Worm (Caenorhabditis elegans) whole organism, late embryonic: ENCODE measurements around the gene lips-13.

Source experiments
- C38D4.7 ChIP-seq: fragments of 200-800 bp; sonication (Bioruptor generic); optimal IDR thresholded peaks from 2 replicates; lab custom pipeline; 2018; ENCODE audit warnings: mild to moderate bottlenecking, missing genetic modification characterization, moderate library complexity, missing compliant biosample characterization
- K02D7.2 ChIP-seq: sonication (generic microtip); optimal IDR thresholded peaks from 2 replicates; lab custom pipeline; 2017; ENCODE audit warnings: mild to moderate bottlenecking, missing genetic modification characterization, missing compliant biosample characterization
- K09A11.1 ChIP-seq: sonication (generic microtip); optimal IDR thresholded peaks from 2 replicates; lab custom pipeline; 2017; ENCODE audit warnings: antibody characterized with exemption, mild to moderate bottlenecking, missing genetic modification characterization, missing compliant biosample characterization; ENCODE audit not compliant: insufficient read depth
- T23F11.4 ChIP-seq: fragments of 200-800 bp; sonication (Bioruptor generic); optimal IDR thresholded peaks from 2 replicates; lab custom pipeline; 2018; ENCODE audit warnings: mild to moderate bottlenecking, missing genetic modification characterization, missing compliant biosample characterization
- ahr-1 ChIP-seq: sonication (generic microtip); optimal IDR thresholded peaks from 2 replicates; lab custom pipeline; 2016; ENCODE audit warnings: missing genetic modification characterization, missing compliant biosample characterization
- ama-1 ChIP-seq: fragments of 150-350 bp; optimal IDR thresholded peaks from 2 replicates; lab custom pipeline; 2014
- ceh-18 ChIP-seq: sonication (generic microtip); optimal IDR thresholded peaks from 2 replicates; lab custom pipeline; 2016; ENCODE audit warnings: missing genetic modification characterization, missing compliant biosample characterization
- ceh-19 ChIP-seq: fragments of 200-800 bp; sonication (Bioruptor generic); optimal IDR thresholded peaks from 2 replicates; lab custom pipeline; 2018; ENCODE audit warnings: mild to moderate bottlenecking, missing genetic modification characterization, missing compliant biosample characterization
- ceh-22 ChIP-seq: sonication (generic microtip); optimal IDR thresholded peaks from 2 replicates; lab custom pipeline; 2017; ENCODE audit warnings: missing biosample characterization, missing genetic modification characterization
- ceh-24 ChIP-seq: sonication (generic microtip); optimal IDR thresholded peaks from 2 replicates; lab custom pipeline; 2016; ENCODE audit warnings: mild to moderate bottlenecking, missing genetic modification characterization, missing compliant biosample characterization
- ceh-31 ChIP-seq: sonication (generic microtip); optimal IDR thresholded peaks from 2 replicates; lab custom pipeline; 2016; ENCODE audit warnings: missing genetic modification characterization, missing compliant biosample characterization
- ceh-34 ChIP-seq: sonication (generic microtip); optimal IDR thresholded peaks from 2 replicates; lab custom pipeline; 2016; ENCODE audit warnings: mild to moderate bottlenecking, missing genetic modification characterization, missing compliant biosample characterization
- ceh-45 ChIP-seq: fragments of 200-800 bp; sonication (Bioruptor generic); IDR thresholded peaks from 2 replicates; pipeline ENCODE4 v1.3.6; 2022; ENCODE audit warnings: missing genetic modification reagents, missing genetic modification characterization, missing compliant biosample characterization
- ceh-48 ChIP-seq: sonication (generic microtip); optimal IDR thresholded peaks from 2 replicates; lab custom pipeline; 2016; ENCODE audit warnings: missing genetic modification characterization, inconsistent platforms, missing compliant biosample characterization
- ceh-6 ChIP-seq: fragments of 200-800 bp; sonication (Bioruptor generic); optimal IDR thresholded peaks from 2 replicates; lab custom pipeline; 2018; ENCODE audit warnings: mild to moderate bottlenecking, missing genetic modification characterization, missing compliant biosample characterization
- ceh-9 ChIP-seq: sonication (generic microtip); optimal IDR thresholded peaks from 2 replicates; lab custom pipeline; 2016; ENCODE audit warnings: mild to moderate bottlenecking, missing genetic modification characterization, inconsistent platforms, missing compliant biosample characterization
- dmd-4 ChIP-seq: sonication (generic microtip); optimal IDR thresholded peaks from 2 replicates; lab custom pipeline; 2016; ENCODE audit warnings: borderline replicate concordance, missing genetic modification characterization, missing compliant biosample characterization
- dve-1 ChIP-seq: sonication (generic microtip); optimal IDR thresholded peaks from 2 replicates; lab custom pipeline; 2017; ENCODE audit warnings: antibody characterized with exemption, mild to moderate bottlenecking, missing genetic modification characterization, missing compliant biosample characterization
- elt-2 ChIP-seq: sonication (generic microtip); optimal IDR thresholded peaks from 2 replicates; lab custom pipeline; 2016; ENCODE audit warnings: missing genetic modification reagents, missing genetic modification characterization, missing compliant biosample characterization
- ets-4 ChIP-seq: sonication (generic microtip); optimal IDR thresholded peaks from 2 replicates; lab custom pipeline; 2016; ENCODE audit warnings: missing genetic modification characterization, missing compliant biosample characterization
- eyg-1 ChIP-seq: sonication (generic microtip); optimal IDR thresholded peaks from 2 replicates; lab custom pipeline; 2016; ENCODE audit warnings: missing genotype, missing genetic modification characterization, missing compliant biosample characterization
- fax-1 ChIP-seq: sonication (generic microtip); optimal IDR thresholded peaks from 2 replicates; lab custom pipeline; 2016; ENCODE audit warnings: missing genotype, missing genetic modification characterization, missing compliant biosample characterization
- gmeb-2 ChIP-seq: sonication (generic microtip); optimal IDR thresholded peaks from 2 replicates; lab custom pipeline; 2016; ENCODE audit warnings: missing genetic modification characterization, inconsistent platforms, missing compliant biosample characterization
- hlh-8 ChIP-seq: sonication (generic microtip); optimal IDR thresholded peaks from 2 replicates; lab custom pipeline; 2016; ENCODE audit warnings: missing genotype, missing genetic modification characterization, missing compliant biosample characterization
- lim-6 ChIP-seq: sonication (generic microtip); optimal IDR thresholded peaks from 2 replicates; lab custom pipeline; 2016; ENCODE audit warnings: missing genetic modification characterization, missing compliant biosample characterization
- lin-11 ChIP-seq: fragments of 200-800 bp; sonication (Bioruptor generic); optimal IDR thresholded peaks from 2 replicates; lab custom pipeline; 2018; ENCODE audit warnings: mild to moderate bottlenecking, missing genetic modification characterization, missing compliant biosample characterization
- madf-2 ChIP-seq: sonication (generic microtip); optimal IDR thresholded peaks from 2 replicates; lab custom pipeline; 2017; ENCODE audit warnings: missing genetic modification characterization, missing compliant biosample characterization
- mec-3 ChIP-seq: sonication (generic microtip); optimal IDR thresholded peaks from 2 replicates; lab custom pipeline; 2016; ENCODE audit warnings: borderline replicate concordance, missing genetic modification characterization, missing compliant biosample characterization
- nfya-1 ChIP-seq: sonication (generic microtip); optimal IDR thresholded peaks from 2 replicates; lab custom pipeline; 2017; ENCODE audit warnings: missing genetic modification characterization, mild to moderate bottlenecking, missing compliant biosample characterization, antibody characterized with exemption, moderate library complexity
- nhr-11 ChIP-seq: fragments of 150-350 bp; optimal IDR thresholded peaks from 2 replicates; lab custom pipeline; 2014; ENCODE audit warnings: missing biosample characterization, missing genetic modification characterization
- pag-3 ChIP-seq: sonication (generic microtip); optimal IDR thresholded peaks from 2 replicates; lab custom pipeline; 2016; ENCODE audit warnings: missing compliant biosample characterization, missing genetic modification characterization, borderline replicate concordance
- pat-9 ChIP-seq: fragments of 200-800 bp; sonication (Bioruptor generic); optimal IDR thresholded peaks from 2 replicates; lab custom pipeline; 2018; ENCODE audit warnings: mild to moderate bottlenecking, missing genetic modification characterization, moderate library complexity, missing compliant biosample characterization
- pax-1 ChIP-seq: fragments of 150-350 bp; optimal IDR thresholded peaks from 2 replicates; lab custom pipeline; 2014; ENCODE audit warnings: missing biosample characterization, missing genetic modification characterization
- pha-2 ChIP-seq: sonication (generic microtip); optimal IDR thresholded peaks from 2 replicates; lab custom pipeline; 2017; ENCODE audit warnings: mild to moderate bottlenecking, missing genetic modification characterization, missing compliant biosample characterization
- pqm-1 ChIP-seq: sonication (generic microtip); optimal IDR thresholded peaks from 2 replicates; lab custom pipeline; 2016; ENCODE audit warnings: missing genetic modification characterization, missing compliant biosample characterization
- pros-1 ChIP-seq: fragments of 150-350 bp; optimal IDR thresholded peaks from 2 replicates; lab custom pipeline; 2014; ENCODE audit warnings: missing biosample characterization, missing genetic modification reagents, missing genetic modification characterization
- ref-2 ChIP-seq: sonication (generic microtip); optimal IDR thresholded peaks from 2 replicates; lab custom pipeline; 2016; ENCODE audit warnings: missing genetic modification characterization, missing compliant biosample characterization
- rnt-1 ChIP-seq: sonication (generic microtip); optimal IDR thresholded peaks from 2 replicates; lab custom pipeline; 2016; ENCODE audit warnings: missing genetic modification characterization, missing compliant biosample characterization
- sox-2 ChIP-seq: fragments of 200-800 bp; sonication (Bioruptor generic); IDR thresholded peaks from 2 replicates; pipeline ENCODE4 v1.3.6; 2022; ENCODE audit warnings: missing genetic modification reagents, missing genetic modification characterization, missing compliant biosample characterization
- tbx-2 ChIP-seq: sonication (generic microtip); optimal IDR thresholded peaks from 2 replicates; lab custom pipeline; 2016; ENCODE audit warnings: missing genetic modification characterization, missing compliant biosample characterization
- tbx-7 ChIP-seq: sonication (generic microtip); optimal IDR thresholded peaks from 2 replicates; lab custom pipeline; 2016; ENCODE audit warnings: missing genotype, missing genetic modification characterization, missing compliant biosample characterization
- unc-55 ChIP-seq: sonication (generic microtip); optimal IDR thresholded peaks from 2 replicates; lab custom pipeline; 2017; ENCODE audit warnings: missing biosample characterization, missing genetic modification reagents, missing genetic modification characterization
- zip-5 ChIP-seq: sonication (generic microtip); optimal IDR thresholded peaks from 2 replicates; lab custom pipeline; 2016; ENCODE audit warnings: missing genetic modification characterization, missing compliant biosample characterization

Gene lips-13

DNA sequence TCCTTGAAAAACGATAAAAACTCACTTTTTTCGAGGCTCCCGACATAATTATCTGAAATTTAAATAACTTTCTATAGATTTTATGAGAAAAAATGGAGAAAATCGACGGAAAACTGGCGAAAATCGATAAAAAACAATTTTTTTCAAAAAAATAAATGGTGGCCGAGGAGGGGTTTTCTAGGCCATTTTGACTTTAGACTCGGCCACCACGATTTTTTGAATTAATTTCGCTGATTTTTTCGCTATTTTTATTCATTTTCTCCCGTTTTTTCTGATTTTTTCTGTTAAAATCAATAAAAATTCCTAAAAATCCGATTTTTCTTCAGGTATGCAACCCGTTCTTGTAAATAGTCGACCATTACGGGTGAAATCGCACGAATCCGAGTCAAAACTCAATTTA lies 5.4 kb upstream of the lips-13 start, which contains the start of the genes sut-1 and eri-3:
sut-1 (minus strand) TSS at position 58 of the 400 bp plus-strand sequence.
eri-3 (plus strand) TSS at position 327 of the 400 bp plus-strand sequence.
- TF ChIP-seq ceh-19 (GFP tag; lab: Kevin White, UChicago), result no peak
- TF ChIP-seq gmeb-2 (tag; lab: Kevin White, UChicago), result no peak
- TF ChIP-seq dve-1 (tag; lab: Kevin White, UChicago), result no peak
- TF ChIP-seq eyg-1, result no peak
- no peak for TF ChIP-seq madf-2 (tag; lab: Kevin White, UChicago)
- TF ChIP-seq unc-55 (GFP tag; lab: Kevin White, UChicago), result no peak
- TF ChIP-seq ceh-24 (tag; lab: Kevin White, UChicago), result no peak
- no peak for TF ChIP-seq T23F11.4 (GFP tag; lab: Kevin White, UChicago)
- no peak for TF ChIP-seq ets-4
- no peak for TF ChIP-seq lim-6 (tag; lab: Kevin White, UChicago)
- TF ChIP-seq ahr-1 (tag; lab: Kevin White, UChicago), result no peak
- TF ChIP-seq pqm-1, result no peak
- no peak for TF ChIP-seq C38D4.7 (GFP tag; lab: Kevin White, UChicago)
- TF ChIP-seq ceh-45, result no peak
- TF ChIP-seq nfya-1 (tag; lab: Kevin White, UChicago), result no peak
- TF ChIP-seq K02D7.2 (tag; lab: Kevin White, UChicago), result no peak
- TF ChIP-seq pha-2 (tag; lab: Kevin White, UChicago), result no peak
- TF ChIP-seq pat-9 (tag; lab: Kevin White, UChicago), result no peak
- no peak for TF ChIP-seq ceh-9 (tag; lab: Kevin White, UChicago)
- TF ChIP-seq fax-1 (tag; lab: Kevin White, UChicago), result no peak

- TF ChIP-seq zip-5 (tag; lab: Kevin White, UChicago), result no peak
- TF ChIP-seq ceh-34 (tag; lab: Kevin White, UChicago), result no peak
- TF ChIP-seq ama-1 (lab: Kevin White, UChicago), result no peak
- TF ChIP-seq fax-1 (tag; lab: Kevin White, UChicago), result no peak
- no peak for TF ChIP-seq ceh-22 (tag; lab: Kevin White, UChicago)
- TF ChIP-seq ceh-48 (tag; lab: Kevin White, UChicago), result no peak
- no peak for TF ChIP-seq ceh-18 (tag; lab: Kevin White, UChicago)
- no peak for TF ChIP-seq gmeb-2 (tag; lab: Kevin White, UChicago)
- TF ChIP-seq mec-3 (tag; lab: Kevin White, UChicago), result no peak
- no peak for TF ChIP-seq dmd-4
- TF ChIP-seq ceh-19 (GFP tag; lab: Kevin White, UChicago), result no peak
Measured at ce11 chrII:1116521-1116920, 1.3 kb downstream of the lips-13 start.

- TF ChIP-seq ceh-6 (GFP tag; lab: Kevin White, UChicago) (no peak), pat-9 (tag; lab: Kevin White, UChicago) (no peak), ceh-19 (GFP tag; lab: Kevin White, UChicago) (no peak), ref-2 (tag; lab: Kevin White, UChicago) (no peak), zip-5 (tag; lab: Kevin White, UChicago) (no peak), pag-3 (tag; lab: Kevin White, UChicago) (no peak), eyg-1 (no peak), nhr-11 (tag; lab: Kevin White, UChicago) (no peak), ceh-48 (tag; lab: Kevin White, UChicago) (no peak), K09A11.1 (no peak), elt-2 (tag; lab: Kevin White, UChicago) (no peak), pax-1 (tag; lab: Kevin White, UChicago) (no peak), ceh-31 (tag; lab: Kevin White, UChicago) (no peak)
Measured at ce11 chrII:1114133-1114532, 3.7 kb downstream of the lips-13 start, which contains the start of gene lips-12. Gene lips-12 (minus strand): TSS chrII:1114233.

DNA sequence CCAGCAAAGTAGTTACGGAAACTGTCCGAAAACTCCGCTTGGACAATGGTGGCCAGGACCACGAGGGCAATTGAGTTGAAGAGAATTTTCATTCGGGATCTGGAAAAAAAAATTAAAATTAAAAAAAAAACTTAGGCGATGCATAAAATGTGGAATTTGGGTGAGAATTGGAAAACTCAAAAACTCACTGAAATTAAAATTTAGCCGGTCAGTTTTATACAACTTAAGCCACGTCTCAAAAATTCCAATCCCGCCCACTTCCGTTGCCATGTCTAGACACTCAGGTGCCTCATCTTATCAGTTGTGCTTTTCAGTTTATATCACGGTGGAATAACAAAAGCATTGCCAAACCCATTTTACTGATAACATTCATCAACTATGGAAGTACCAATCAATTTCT lies 6.9 kb downstream of the lips-13 start, which contains the start of gene lips-11:
lips-11 (minus strand) TSS at position 101 of the 400 bp plus-strand sequence.
- no peak for TF ChIP-seq ceh-31 (tag; lab: Kevin White, UChicago)
- no peak for TF ChIP-seq tbx-2
- TF ChIP-seq C38D4.7 (GFP tag; lab: Kevin White, UChicago), result no peak
- TF ChIP-seq rnt-1, result no peak
- no peak for TF ChIP-seq mec-3 (tag; lab: Kevin White, UChicago)
- no peak for TF ChIP-seq ahr-1 (tag; lab: Kevin White, UChicago)
- TF ChIP-seq tbx-7, result no peak
- TF ChIP-seq K02D7.2 (tag; lab: Kevin White, UChicago), result no peak
- no peak for TF ChIP-seq ceh-22 (tag; lab: Kevin White, UChicago)
- no peak for TF ChIP-seq pros-1
- no peak for TF ChIP-seq ceh-19 (GFP tag; lab: Kevin White, UChicago)
- no peak for TF ChIP-seq dve-1 (tag; lab: Kevin White, UChicago)
- no peak for TF ChIP-seq pqm-1
- no peak for TF ChIP-seq zip-5 (tag; lab: Kevin White, UChicago)
- TF ChIP-seq gmeb-2 (tag; lab: Kevin White, UChicago), result no peak
- no peak for TF ChIP-seq lin-11 (tag; lab: Kevin White, UChicago)
- TF ChIP-seq nhr-11 (tag; lab: Kevin White, UChicago), result no peak
- TF ChIP-seq sox-2, result no peak
- no peak for TF ChIP-seq hlh-8 (tag; lab: Kevin White, UChicago)
